Fruit fly (Drosophila melanogaster) whole organism, embryonic: Measurements from ENCODE around the gene CG10874.
A peak's percentile ranks its signal among the peaks of the same experiment; 100 is the strongest.

Source experiments
- Aef1 ChIP-seq: fragments of 200-800 bp; sonication (Bioruptor generic); IDR thresholded peaks from 3 replicates; pipeline ENCODE4 v1.3.6; 2022; ENCODE audit warnings: missing biosample characterization, missing genetic modification characterization
- CG10267 ChIP-seq: fragments of 200-800 bp; sonication (Bioruptor generic); optimal IDR thresholded peaks from 2 replicates; lab custom pipeline; 2018; ENCODE audit warnings: missing biosample characterization, mild to moderate bottlenecking, missing genetic modification characterization, moderate library complexity
- CG11560 ChIP-seq: fragments of 200-800 bp; sonication (Bioruptor generic); IDR thresholded peaks from 3 replicates; pipeline ENCODE4 v1.3.6; 2022; ENCODE audit warnings: missing biosample characterization, missing genetic modification characterization
- CG11723 ChIP-seq: fragments of 200-800 bp; sonication (Bioruptor generic); optimal IDR thresholded peaks from 2 replicates; lab custom pipeline; 2017; ENCODE audit warnings: missing biosample characterization, mild to moderate bottlenecking, missing genetic modification characterization
- CG12744 ChIP-seq: fragments of 200-800 bp; sonication (Bioruptor generic); optimal IDR thresholded peaks from 2 replicates; lab custom pipeline; 2016; ENCODE audit warnings: missing biosample characterization, missing genetic modification characterization
- CG13624 ChIP-seq: fragments of 200-800 bp; sonication (Bioruptor generic); optimal IDR thresholded peaks from 2 replicates; lab custom pipeline; 2016; ENCODE audit warnings: missing biosample characterization, missing genetic modification characterization
- CG15601 ChIP-seq: fragments of 200-800 bp; sonication (Bioruptor generic); optimal IDR thresholded peaks from 3 replicates; lab custom pipeline; 2019; ENCODE audit warnings: missing biosample characterization, mild to moderate bottlenecking, missing genetic modification characterization, moderate library complexity
- CG16813 ChIP-seq: fragments of 200-800 bp; sonication (Bioruptor generic); IDR thresholded peaks from 3 replicates; pipeline ENCODE4 v1.3.6; 2022; ENCODE audit warnings: missing biosample characterization, missing genetic modification characterization; ENCODE audit not compliant: partially characterized antibody
- CG17385 ChIP-seq: fragments of 200-800 bp; sonication (Bioruptor generic); optimal IDR thresholded peaks from 3 replicates; lab custom pipeline; 2018; ENCODE audit warnings: missing biosample characterization, mild to moderate bottlenecking, missing genetic modification characterization
- CG1832 ChIP-seq: fragments of 200-800 bp; sonication (Bioruptor generic); optimal IDR thresholded peaks from 2 replicates; lab custom pipeline; 2017; ENCODE audit warnings: missing biosample characterization, mild to moderate bottlenecking, missing genetic modification characterization, inconsistent platforms
- CG30431 ChIP-seq: fragments of 200-800 bp; sonication (Bioruptor generic); optimal IDR thresholded peaks from 2 replicates; lab custom pipeline; 2017; ENCODE audit warnings: missing biosample characterization, missing genetic modification characterization
- CG3163 ChIP-seq: fragments of 200-800 bp; sonication (Bioruptor generic); optimal IDR thresholded peaks from 3 replicates; lab custom pipeline; 2016; ENCODE audit warnings: missing biosample characterization, missing genetic modification characterization
- CG32772 ChIP-seq: fragments of 200-800 bp; sonication (Bioruptor generic); IDR thresholded peaks from 2 replicates; pipeline ENCODE4 v1.3.6; 2022; ENCODE audit warnings: missing biosample characterization, missing genetic modification characterization
- CG3407 ChIP-seq: fragments of 200-800 bp; sonication (Bioruptor generic); optimal IDR thresholded peaks from 2 replicates; lab custom pipeline; 2018; ENCODE audit warnings: missing biosample characterization, mild to moderate bottlenecking, missing genetic modification characterization
- CG6813 ChIP-seq: fragments of 200-800 bp; sonication (Bioruptor generic); optimal IDR thresholded peaks from 2 replicates; lab custom pipeline; 2017; ENCODE audit warnings: missing biosample characterization, missing genetic modification characterization, mild to moderate bottlenecking, moderate library complexity, missing genetic modification reagents
- CG8944 ChIP-seq: fragments of 200-800 bp; sonication (Bioruptor generic); optimal IDR thresholded peaks from 3 replicates; lab custom pipeline; 2016; ENCODE audit warnings: missing biosample characterization, missing genetic modification characterization
- Camta ChIP-seq: fragments of 200-800 bp; sonication (Bioruptor generic); optimal IDR thresholded peaks from 2 replicates; lab custom pipeline; 2016; ENCODE audit warnings: missing biosample characterization, missing genetic modification characterization
- Dek ChIP-seq: fragments of 200-800 bp; sonication (Bioruptor generic); optimal IDR thresholded peaks from 3 replicates; lab custom pipeline; 2019; ENCODE audit warnings: missing biosample characterization, mild to moderate bottlenecking, missing genetic modification characterization, moderate library complexity
- Dfd ChIP-seq, 2 experiments: fragments of >200 bp; optimal IDR thresholded peaks; 2 replicates each; lab custom pipeline; 2017; ENCODE audit warnings: missing biosample characterization in 2 of 2, missing genetic modification characterization in 2 of 2
- Dip2 ChIP-seq: fragments of 200-800 bp; sonication (Bioruptor generic); IDR thresholded peaks from 2 replicates; pipeline ENCODE4 v1.3.6; 2022; ENCODE audit warnings: missing biosample characterization, missing genetic modification characterization
- Dip3 ChIP-seq: fragments of 200-800 bp; sonication (Bioruptor generic); optimal IDR thresholded peaks from 3 replicates; lab custom pipeline; 2016; ENCODE audit warnings: missing biosample characterization, missing genetic modification characterization
- Doc3 ChIP-seq: fragments of 200-800 bp; sonication (Bioruptor generic); IDR thresholded peaks from 3 replicates; pipeline ENCODE4 v1.3.6; 2022; ENCODE audit warnings: missing biosample characterization, missing genetic modification characterization; ENCODE audit not compliant: partially characterized antibody
- Drgx ChIP-seq: fragments of 200-800 bp; sonication (Bioruptor generic); IDR thresholded peaks from 2 replicates; pipeline ENCODE4 v1.3.6; 2022; ENCODE audit warnings: missing biosample characterization, missing genetic modification characterization
- Fer3 ChIP-seq: fragments of 200-800 bp; sonication (Bioruptor generic); optimal IDR thresholded peaks from 2 replicates; lab custom pipeline; 2018; ENCODE audit warnings: missing biosample characterization, mild to moderate bottlenecking, missing genetic modification characterization, moderate library complexity
- GATAe ChIP-seq: fragments of 200-800 bp; sonication (Bioruptor generic); conservative IDR thresholded peaks from 2 replicates; pipeline ENCODE4 v1.3.6; 2022; ENCODE audit warnings: missing biosample characterization, missing genetic modification characterization
- HHEX ChIP-seq: fragments of 200-800 bp; sonication (Bioruptor generic); optimal IDR thresholded peaks from 3 replicates; lab custom pipeline; 2017; ENCODE audit warnings: missing biosample characterization, mild to moderate bottlenecking, missing genetic modification characterization, missing genetic modification reagents
- HLH3B ChIP-seq: fragments of 200-800 bp; sonication (Bioruptor generic); IDR thresholded peaks from 2 replicates; pipeline ENCODE4 v1.3.6; 2022; ENCODE audit warnings: missing biosample characterization, missing genetic modification characterization
- Hr78 ChIP-seq, 2 experiments: fragments of 200-800 bp in 1 of 2; fragments of >200 bp in 1 of 2; sonication (Bioruptor generic) in 1 of 2; optimal IDR thresholded peaks; 2 replicates each; lab custom pipeline; 2017 to 2019; ENCODE audit warnings: missing biosample characterization in 2 of 2, missing genetic modification characterization in 2 of 2, mild to moderate bottlenecking in 1 of 2, moderate library complexity in 1 of 2
- Lpt ChIP-seq: fragments of >200 bp; optimal IDR thresholded peaks from 2 replicates; lab custom pipeline; 2018; ENCODE audit warnings: missing biosample characterization, missing genetic modification characterization
- Meics ChIP-seq: fragments of 200-800 bp; sonication (Bioruptor generic); optimal IDR thresholded peaks from 2 replicates; lab custom pipeline; 2017; ENCODE audit warnings: missing biosample characterization, mild to moderate bottlenecking, missing genetic modification characterization
- Mes4 ChIP-seq: fragments of 200-800 bp; sonication (Bioruptor generic); optimal IDR thresholded peaks from 2 replicates; lab custom pipeline; 2016; ENCODE audit warnings: missing biosample characterization, missing genetic modification characterization
- NC2α ChIP-seq: fragments of 200-800 bp; sonication (Bioruptor generic); optimal IDR thresholded peaks from 2 replicates; lab custom pipeline; 2016; ENCODE audit warnings: missing biosample characterization, missing genetic modification characterization
- Rx ChIP-seq: fragments of 200-800 bp; sonication (Bioruptor generic); IDR thresholded peaks from 2 replicates; pipeline ENCODE4 v1.3.6; 2022; ENCODE audit warnings: missing biosample characterization, missing genetic modification characterization
- cad ChIP-seq: fragments of >200 bp; optimal IDR thresholded peaks from 2 replicates; lab custom pipeline; 2017; ENCODE audit warnings: missing biosample characterization, missing genetic modification characterization
- danr ChIP-seq: fragments of 200-800 bp; sonication (Bioruptor generic); IDR thresholded peaks from 2 replicates; pipeline ENCODE4 v1.3.6; 2022; ENCODE audit warnings: missing biosample characterization, missing genetic modification characterization
- dati ChIP-seq: fragments of 200-800 bp; sonication (Bioruptor generic); IDR thresholded peaks from 2 replicates; pipeline ENCODE4 v1.3.6; 2022; ENCODE audit warnings: missing biosample characterization, missing genetic modification characterization
- dmrt99B ChIP-seq: fragments of 200-800 bp; sonication (Bioruptor generic); optimal IDR thresholded peaks from 2 replicates; lab custom pipeline; 2018; ENCODE audit warnings: missing biosample characterization, mild to moderate bottlenecking, missing genetic modification characterization, moderate library complexity
- ems ChIP-seq: fragments of 200-800 bp; sonication (Bioruptor generic); optimal IDR thresholded peaks from 3 replicates; lab custom pipeline; 2016; ENCODE audit warnings: missing biosample characterization, missing genetic modification characterization
- jigr1 ChIP-seq: fragments of 200-800 bp; sonication (Bioruptor generic); IDR thresholded peaks from 3 replicates; pipeline ENCODE4 v1.3.6; 2022; ENCODE audit warnings: missing biosample characterization, missing genetic modification characterization
- nau ChIP-seq: fragments of 200-800 bp; sonication (Bioruptor generic); optimal IDR thresholded peaks from 3 replicates; lab custom pipeline; 2017; ENCODE audit warnings: missing biosample characterization, mild to moderate bottlenecking, missing genetic modification characterization, missing genetic modification reagents
- oc ChIP-seq: fragments of 200-800 bp; sonication (Bioruptor generic); optimal IDR thresholded peaks from 2 replicates; lab custom pipeline; 2018; ENCODE audit warnings: missing biosample characterization, mild to moderate bottlenecking, missing genetic modification characterization, moderate library complexity
- peb ChIP-seq: fragments of 200-800 bp; sonication (Bioruptor generic); IDR thresholded peaks from 2 replicates; pipeline ENCODE4 v1.3.6; 2022; ENCODE audit warnings: missing biosample characterization, missing genetic modification characterization
- psq ChIP-seq: fragments of 200-800 bp; sonication (Bioruptor generic); optimal IDR thresholded peaks from 2 replicates; lab custom pipeline; 2017; ENCODE audit warnings: missing biosample characterization, missing genetic modification characterization
- sens ChIP-seq: fragments of 200-800 bp; sonication (Bioruptor generic); peaks from one replicate; lab custom pipeline; 2016; ENCODE audit warnings: missing biosample characterization, missing genetic modification characterization
- slbo ChIP-seq: fragments of 200-800 bp; sonication (Bioruptor generic); IDR thresholded peaks from 2 replicates; pipeline ENCODE4 v1.3.6; 2022; ENCODE audit warnings: missing biosample characterization, missing genetic modification characterization
- sna ChIP-seq: fragments of 200-800 bp; sonication (Bioruptor generic); IDR thresholded peaks from 2 replicates; pipeline ENCODE4 v1.3.6; 2022; ENCODE audit warnings: missing biosample characterization, missing genetic modification characterization; ENCODE audit not compliant: partially characterized antibody
- tll ChIP-seq, 2 experiments: fragments of 200-800 bp in 1 of 2; fragments of >200 bp in 1 of 2; sonication (Bioruptor generic) in 1 of 2; optimal IDR thresholded peaks; 2 replicates each; lab custom pipeline; 2017 to 2019; ENCODE audit warnings: missing biosample characterization in 2 of 2, missing genetic modification characterization in 2 of 2, mild to moderate bottlenecking in 1 of 2, moderate library complexity in 1 of 2
- tna ChIP-seq: fragments of 200-800 bp; sonication (Bioruptor generic); IDR thresholded peaks from 2 replicates; pipeline ENCODE4 v1.3.6; 2022; ENCODE audit warnings: missing biosample characterization, missing genetic modification characterization; ENCODE audit not compliant: partially characterized antibody
- usp ChIP-seq: fragments of >200 bp; optimal IDR thresholded peaks from 2 replicates; lab custom pipeline; 2017; ENCODE audit warnings: missing biosample characterization, missing genetic modification characterization
- zen2 ChIP-seq: fragments of 200-800 bp; sonication (Bioruptor generic); IDR thresholded peaks from 3 replicates; pipeline ENCODE4 v1.3.6; 2022; ENCODE audit warnings: missing biosample characterization, missing genetic modification characterization; ENCODE audit not compliant: partially characterized antibody

The CG10874 gene

DNA sequence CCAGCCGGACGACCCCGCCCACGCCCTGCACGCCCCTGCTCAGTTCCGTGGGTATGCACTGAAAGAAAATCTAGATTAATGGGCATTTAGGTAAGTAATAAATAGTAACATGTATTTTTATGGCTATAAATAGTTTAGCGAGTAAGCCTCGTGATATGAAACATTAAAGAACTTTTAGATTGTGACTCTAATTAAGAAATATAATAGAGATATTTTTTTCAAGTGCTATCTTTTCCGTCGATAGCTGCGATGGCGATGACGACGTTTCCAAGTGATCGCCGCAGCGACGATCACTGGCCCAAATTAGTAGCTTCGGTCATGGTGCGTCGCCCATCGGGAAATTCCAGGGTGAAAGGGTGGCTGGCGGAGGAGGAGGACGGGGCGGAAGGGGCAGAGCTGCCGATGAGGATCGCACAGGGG, 12.1 kb downstream of the CG10874 start (continued):
- TF ChIP-seq usp: no peak
- peak; percentile 79 for TF ChIP-seq Meics (GFP tag; lab: Kevin White, UChicago)
- no peak for TF ChIP-seq Dfd (GFP tag; optimal IDR thresholded peaks at IDR 0.05; lab: Kevin White, UChicago)
- peak; percentile 96 for TF ChIP-seq dmrt99B (tag; lab: Kevin White, UChicago)
- peak; percentile 86 for TF ChIP-seq Rx (GFP tag; lab: Robert Waterston, UW)
- peak; percentile 94 for TF ChIP-seq CG15601 (tag; lab: Kevin White, UChicago)
- TF ChIP-seq nau (GFP tag; lab: Kevin White, UChicago): peak; percentile 81
- TF ChIP-seq peb (GFP tag; lab: Robert Waterston, UW): peak; percentile 83
- TF ChIP-seq dati: peak; percentile 89
- TF ChIP-seq CG17385: peak; percentile 86
- no peak for TF ChIP-seq cad (GFP tag; lab: Kevin White, UChicago)
- TF ChIP-seq CG1832 (GFP tag; lab: Kevin White, UChicago): no peak
- peak; percentile 89 for TF ChIP-seq CG10267 (tag; lab: Kevin White, UChicago)
- TF ChIP-seq CG11560 (tag; lab: Robert Waterston, UW): peak; percentile 59; the same call in 2 of the 3 replicates
- TF ChIP-seq Drgx (GFP tag; lab: Robert Waterston, UW): peak; percentile 86
- peak; percentile 66 for TF ChIP-seq Dip3 (GFP tag; lab: Kevin White, UChicago)
- peak; percentile 85 for TF ChIP-seq CG11723
- peak; percentile 94 for TF ChIP-seq oc (tag; lab: Kevin White, UChicago)
- peak; percentile 73 for TF ChIP-seq CG12744 (GFP tag; lab: Kevin White, UChicago)
- peak; percentile 80 for TF ChIP-seq Aef1 (GFP tag; lab: Robert Waterston, UW)
- TF ChIP-seq tll (GFP tag; optimal IDR thresholded peaks at IDR 0.05; lab: Kevin White, UChicago): peak in 1 of 2 experiments; percentile 31
- TF ChIP-seq ems (GFP tag; lab: Kevin White, UChicago): peak; percentile 84
- peak; percentile 70 for TF ChIP-seq danr
- no peak for TF ChIP-seq CG16813 (GFP tag; lab: Robert Waterston, UW)
- no peak for TF ChIP-seq sna (GFP tag; lab: Robert Waterston, UW)
- peak; percentile 60 for TF ChIP-seq CG13624
- TF ChIP-seq NC2α: peak; percentile 50
- TF ChIP-seq HLH3B (GFP tag; lab: Robert Waterston, UW): peak; percentile 94
- peak; percentile 78 for TF ChIP-seq CG30431
- TF ChIP-seq GATAe (GFP tag; lab: Robert Waterston, UW): peak; percentile 62
- peak; percentile 80 for TF ChIP-seq jigr1 (GFP tag; lab: Robert Waterston, UW)
- peak; percentile 87 for TF ChIP-seq CG6813 (GFP tag; lab: Kevin White, UChicago)
- TF ChIP-seq Camta (GFP tag; lab: Kevin White, UChicago): peak; percentile 81
- TF ChIP-seq Doc3 (GFP tag; lab: Robert Waterston, UW): no peak
- TF ChIP-seq tna (GFP tag; lab: Robert Waterston, UW): no peak
- peak; percentile 90 for TF ChIP-seq CG32772 (GFP tag; lab: Robert Waterston, UW)
- TF ChIP-seq psq (GFP tag; lab: Kevin White, UChicago): peak; percentile 49
- TF ChIP-seq Dek (tag; lab: Kevin White, UChicago): peak; percentile 86
- TF ChIP-seq zen2 (GFP tag; lab: Robert Waterston, UW): no peak
- no peak for TF ChIP-seq Lpt (GFP tag; lab: Kevin White, UChicago)
- peak; percentile 57 for TF ChIP-seq CG8944
- 0 out of 2 replicates have a peak, but pooled peaks have one; percentile 19 for TF ChIP-seq Dip2
- TF ChIP-seq Hr78 (GFP tag; optimal IDR thresholded peaks at IDR 0.05; lab: Kevin White, UChicago): peak in 1 of 2 experiments; percentile 97
- TF ChIP-seq Mes4 (GFP tag; lab: Kevin White, UChicago): peak; percentile 76
- TF ChIP-seq CG3163: peak; percentile 9
- peak; percentile 88 for TF ChIP-seq Fer3 (tag; lab: Kevin White, UChicago)
- peak; percentile 84 for TF ChIP-seq slbo (GFP tag; lab: Robert Waterston, UW)
- peak; percentile 84 for TF ChIP-seq CG3407
- TF ChIP-seq sens (GFP tag; lab: Kevin White, UChicago): peak; percentile 98
- peak; percentile 87 for TF ChIP-seq HHEX (GFP tag; lab: Kevin White, UChicago)
